Worm (Caenorhabditis elegans) whole organism, L1 larva: Measurements from ENCODE around the gene K12H4.6.
A peak's percentile ranks its signal among the peaks of the same experiment; 100 is the strongest.

Experiments used
- C04F5.9 ChIP-seq: sonication (generic microtip); optimal IDR thresholded peaks from 2 replicates; lab custom pipeline; 2016; ENCODE audit warnings: missing genetic modification characterization, missing compliant biosample characterization
- C16A3.4 ChIP-seq: fragments of 150-350 bp; optimal IDR thresholded peaks from 2 replicates; lab custom pipeline; 2014; ENCODE audit warnings: missing biosample characterization, missing genetic modification characterization
- C34B4.2 ChIP-seq: sonication (generic microtip); optimal IDR thresholded peaks from 2 replicates; lab custom pipeline; 2017; ENCODE audit warnings: mild to moderate bottlenecking, missing genetic modification characterization, missing compliant biosample characterization
- F16B12.6 ChIP-seq: fragments of 150-350 bp; optimal IDR thresholded peaks from 2 replicates; lab custom pipeline; 2014; ENCODE audit warnings: missing biosample characterization, missing genetic modification characterization
- Y116A8C.19 ChIP-seq: sonication (generic microtip); optimal IDR thresholded peaks from 2 replicates; lab custom pipeline; 2016; ENCODE audit warnings: missing compliant biosample characterization, missing genetic modification characterization, borderline replicate concordance
- aha-1 ChIP-seq: fragments of 150-350 bp; optimal IDR thresholded peaks from 2 replicates; lab custom pipeline; 2014; ENCODE audit warnings: missing biosample characterization, missing genetic modification characterization
- alr-1 ChIP-seq: fragments of 200-800 bp; sonication (Bioruptor generic); optimal IDR thresholded peaks from 2 replicates; lab custom pipeline; 2018; ENCODE audit warnings: borderline replicate concordance, mild to moderate bottlenecking, missing genetic modification characterization, missing compliant biosample characterization
- aly-2 ChIP-seq: fragments of 150-350 bp; optimal IDR thresholded peaks from 2 replicates; lab custom pipeline; 2014; ENCODE audit warnings: missing biosample characterization, missing genetic modification characterization
- blmp-1 ChIP-seq: fragments of 150-350 bp; optimal IDR thresholded peaks from 2 replicates; lab custom pipeline; 2014; ENCODE audit warnings: missing biosample characterization, missing genetic modification characterization
- ceh-8 ChIP-seq: fragments of 200-800 bp; sonication (Bioruptor generic); optimal IDR thresholded peaks from 2 replicates; lab custom pipeline; 2018; ENCODE audit warnings: mild to moderate bottlenecking, missing genetic modification characterization, moderate library complexity, missing compliant biosample characterization
- ceh-88 ChIP-seq: fragments of 200-800 bp; sonication (Bioruptor generic); IDR thresholded peaks from 2 replicates; pipeline ENCODE4 v1.3.6; 2022; ENCODE audit warnings: missing genetic modification characterization, missing compliant biosample characterization
- efl-1 ChIP-seq, 4 experiments: fragments of 150-350 bp; optimal IDR thresholded peaks in 3 of 4; peaks in 1 of 4; 1 replicate in 1 of 4; 2 replicates in 3 of 4; lab custom pipeline; 2014; ENCODE audit warnings: missing biosample characterization in 2 of 4, missing genetic modification characterization in 2 of 4, missing genetic modification reagents in 2 of 4
- efl-3 ChIP-seq: fragments of 200-800 bp; sonication (Bioruptor generic); optimal IDR thresholded peaks from 2 replicates; lab custom pipeline; 2018; ENCODE audit warnings: mild to moderate bottlenecking, missing genetic modification characterization, missing compliant biosample characterization
- elt-3 ChIP-seq, 6 experiments: fragments of 150-350 bp in 1 of 6; sonication (generic microtip); optimal IDR thresholded peaks; 2 replicates each; lab custom pipeline; 2017 to 2018; ENCODE audit warnings: missing biosample characterization in 6 of 6, missing genetic modification characterization in 6 of 6, inconsistent platforms in 1 of 6
- fkh-4 ChIP-seq: sonication (generic microtip); optimal IDR thresholded peaks from 2 replicates; lab custom pipeline; 2016; ENCODE audit warnings: missing compliant biosample characterization, missing genetic modification characterization, borderline replicate concordance
- fkh-8 ChIP-seq: sonication (generic microtip); optimal IDR thresholded peaks from 2 replicates; lab custom pipeline; 2016; ENCODE audit warnings: mild to moderate bottlenecking, missing genetic modification characterization, missing compliant biosample characterization
- grh-1 ChIP-seq: fragments of 200-800 bp; sonication (Bioruptor generic); IDR thresholded peaks from 2 replicates; pipeline ENCODE4 v1.3.6; 2022; ENCODE audit warnings: missing genetic modification reagents, missing genetic modification characterization, missing compliant biosample characterization
- hpl-2 ChIP-seq: fragments of 150-350 bp; optimal IDR thresholded peaks from 2 replicates; lab custom pipeline; 2014; ENCODE audit warnings: missing biosample characterization, missing genetic modification reagents, missing genetic modification characterization
- irx-1 ChIP-seq: sonication (generic microtip); optimal IDR thresholded peaks from 2 replicates; lab custom pipeline; 2016; ENCODE audit warnings: missing genetic modification characterization, missing compliant biosample characterization
- isw-1 ChIP-seq: fragments of 200-800 bp; sonication (Bioruptor generic); IDR thresholded peaks from 2 replicates; pipeline ENCODE4 v1.3.6; 2022; ENCODE audit warnings: missing genetic modification characterization, missing compliant biosample characterization
- lin-13 ChIP-seq: fragments of 150-350 bp; optimal IDR thresholded peaks from 2 replicates; lab custom pipeline; 2014; ENCODE audit warnings: missing biosample characterization, missing genetic modification reagents, missing genetic modification characterization
- lin-14 ChIP-seq: fragments of 200-800 bp; sonication (Bioruptor generic); optimal IDR thresholded peaks from 2 replicates; lab custom pipeline; 2018; ENCODE audit warnings: mild to moderate bottlenecking, missing genetic modification characterization, moderate library complexity, missing compliant biosample characterization
- lin-35 ChIP-seq, 2 experiments: fragments of 150-350 bp; optimal IDR thresholded peaks; 2 replicates each; lab custom pipeline; 2014; ENCODE audit warnings: missing biosample characterization in 2 of 2, missing genetic modification characterization in 2 of 2, missing genetic modification reagents in 2 of 2
- lin-39 ChIP-seq: fragments of 150-350 bp; optimal IDR thresholded peaks from 2 replicates; lab custom pipeline; 2014; ENCODE audit warnings: missing biosample characterization, missing genetic modification reagents, missing genetic modification characterization
- lsy-2 ChIP-seq, 2 experiments: fragments of 150-350 bp; optimal IDR thresholded peaks; 2 replicates each; lab custom pipeline; 2014; ENCODE audit warnings: missing biosample characterization in 2 of 2, missing genetic modification characterization in 2 of 2
- mdl-1 ChIP-seq, 2 experiments: fragments of 150-350 bp; optimal IDR thresholded peaks; 2 replicates each; lab custom pipeline; 2014 to 2017; ENCODE audit warnings: missing biosample characterization in 2 of 2, missing genetic modification characterization in 2 of 2, inconsistent platforms in 1 of 2
- mep-1 ChIP-seq: fragments of 150-350 bp; optimal IDR thresholded peaks from 2 replicates; lab custom pipeline; 2014; ENCODE audit warnings: missing biosample characterization, missing genetic modification characterization
- nhr-11 ChIP-seq: fragments of 150-350 bp; optimal IDR thresholded peaks from 2 replicates; lab custom pipeline; 2014; ENCODE audit warnings: missing biosample characterization, missing genetic modification characterization
- nhr-19 ChIP-seq: fragments of 200-800 bp; sonication (Bioruptor generic); conservative IDR thresholded peaks from 2 replicates; pipeline ENCODE4 v1.3.6; 2022; ENCODE audit warnings: missing genetic modification characterization, missing compliant biosample characterization
- nhr-20 ChIP-seq: sonication (generic microtip); optimal IDR thresholded peaks from 2 replicates; lab custom pipeline; 2016; ENCODE audit warnings: mild to moderate bottlenecking, missing genetic modification characterization, missing compliant biosample characterization
- nhr-28 ChIP-seq: fragments of 150-350 bp; optimal IDR thresholded peaks from 2 replicates; lab custom pipeline; 2014; ENCODE audit warnings: missing biosample characterization, missing genetic modification characterization
- nhr-47 ChIP-seq: sonication (generic microtip); optimal IDR thresholded peaks from 2 replicates; lab custom pipeline; 2016; ENCODE audit warnings: mild to moderate bottlenecking, missing genetic modification characterization, moderate library complexity, missing compliant biosample characterization
- nhr-77 ChIP-seq: fragments of 150-350 bp; optimal IDR thresholded peaks from 2 replicates; lab custom pipeline; 2014; ENCODE audit warnings: missing biosample characterization, missing genetic modification characterization
- nhr-85 ChIP-seq: sonication (generic microtip); peaks from one replicate; lab custom pipeline; 2016; ENCODE audit warnings: missing genetic modification characterization, inconsistent platforms, missing compliant biosample characterization
- nhr-90 ChIP-seq: sonication (generic microtip); optimal IDR thresholded peaks from 2 replicates; lab custom pipeline; 2016; ENCODE audit warnings: mild to moderate bottlenecking, missing genetic modification characterization, missing compliant biosample characterization; ENCODE audit not compliant: poor library complexity
- pqm-1 ChIP-seq: sonication (generic microtip); optimal IDR thresholded peaks from 3 replicates; lab custom pipeline; 2017; ENCODE audit warnings: missing biosample characterization, missing genetic modification characterization
- rnt-1 ChIP-seq: sonication (generic microtip); optimal IDR thresholded peaks from 2 replicates; lab custom pipeline; 2016; ENCODE audit warnings: mild to moderate bottlenecking, missing genetic modification characterization, moderate library complexity, missing compliant biosample characterization
- skn-1 ChIP-seq: fragments of 150-350 bp; optimal IDR thresholded peaks from 2 replicates; lab custom pipeline; 2014; ENCODE audit warnings: missing biosample characterization, missing genetic modification characterization
- sox-4 ChIP-seq: sonication (generic microtip); optimal IDR thresholded peaks from 2 replicates; lab custom pipeline; 2016; ENCODE audit warnings: missing genetic modification characterization, missing compliant biosample characterization
- sptf-1 ChIP-seq: fragments of 150-350 bp; optimal IDR thresholded peaks from 2 replicates; lab custom pipeline; 2014; ENCODE audit warnings: missing biosample characterization, missing genetic modification characterization
- swsn-7 ChIP-seq: sonication (generic microtip); optimal IDR thresholded peaks from 2 replicates; lab custom pipeline; 2016; ENCODE audit warnings: missing genetic modification characterization, missing compliant biosample characterization
- tbx-2 ChIP-seq: sonication (generic microtip); optimal IDR thresholded peaks from 2 replicates; lab custom pipeline; 2016; ENCODE audit warnings: missing genetic modification characterization, missing compliant biosample characterization
- unc-130 ChIP-seq: fragments of 150-350 bp; optimal IDR thresholded peaks from 2 replicates; lab custom pipeline; 2017; ENCODE audit warnings: missing biosample characterization, missing genetic modification characterization, inconsistent platforms
- unc-30 ChIP-seq: sonication (generic microtip); optimal IDR thresholded peaks from 2 replicates; lab custom pipeline; 2017; ENCODE audit warnings: missing biosample characterization, missing genetic modification characterization
- unc-62 ChIP-seq: fragments of 150-350 bp; optimal IDR thresholded peaks from 2 replicates; lab custom pipeline; 2014; ENCODE audit warnings: missing biosample characterization, missing genetic modification reagents, missing genetic modification characterization
- unc-98 ChIP-seq: fragments of 200-800 bp; sonication (Bioruptor generic); IDR thresholded peaks from 2 replicates; pipeline ENCODE4 v1.3.6; 2022; ENCODE audit warnings: missing genetic modification characterization, missing compliant biosample characterization
- xbp-1 ChIP-seq: sonication (generic microtip); optimal IDR thresholded peaks from 2 replicates; lab custom pipeline; 2016; ENCODE audit warnings: missing genetic modification characterization, missing compliant biosample characterization
- zag-1 ChIP-seq: fragments of 150-350 bp; optimal IDR thresholded peaks from 2 replicates; lab custom pipeline; 2014; ENCODE audit warnings: missing biosample characterization, missing genetic modification characterization
- zip-4 ChIP-seq: fragments of 200-800 bp; sonication (Bioruptor generic); optimal IDR thresholded peaks from 2 replicates; lab custom pipeline; 2018; ENCODE audit warnings: mild to moderate bottlenecking, missing genetic modification characterization, moderate library complexity, missing compliant biosample characterization
- ztf-11 ChIP-seq, 2 experiments: sonication (generic microtip); optimal IDR thresholded peaks; 2 replicates each; lab custom pipeline; 2016 to 2017; ENCODE audit warnings: missing genetic modification characterization in 2 of 2, missing biosample characterization in 1 of 2, missing compliant biosample characterization in 1 of 2
- ztf-4 ChIP-seq: fragments of 150-350 bp; optimal IDR thresholded peaks from 2 replicates; lab custom pipeline; 2014; ENCODE audit warnings: missing biosample characterization, missing genetic modification characterization

K12H4.6 gene

ce11 chrIII:8030963-8031362, 11.7 kb downstream of the K12H4.6 start, which contains the start of gene F44B9.9:
Gene F44B9.9, minus strand, starts transcription at chrIII:8031063.
- no peak for TF ChIP-seq lin-35 (GFP tag; optimal IDR thresholded peaks at IDR 0.05; lab: Kevin White, UChicago)
- TF ChIP-seq lin-13: no peak
- no peak for TF ChIP-seq nhr-28 (tag; lab: Kevin White, UChicago)

ce11 chrIII:8029487-8029886, 13.2 kb downstream of the K12H4.6 start, which contains the start of gene F44B9.8:
Gene F44B9.8, minus strand, starts transcription at chrIII:8029649.
- TF ChIP-seq skn-1: peak; percentile 35
- no peak for TF ChIP-seq aha-1 (tag; lab: Kevin White, UChicago)
- peak; percentile 13 for TF ChIP-seq fkh-8 (tag; lab: Kevin White, UChicago)
- TF ChIP-seq swsn-7 (tag; lab: Kevin White, UChicago): peak; percentile 67
- no peak for TF ChIP-seq isw-1 (GFP tag; lab: Robert Waterston, UW)
- TF ChIP-seq ceh-88 (GFP tag; lab: Robert Waterston, UW): no peak
- TF ChIP-seq irx-1 (tag; lab: Kevin White, UChicago): peak; percentile 3
- TF ChIP-seq lin-14 (GFP tag; lab: Kevin White, UChicago): peak; percentile 78
- peak; percentile 66 for TF ChIP-seq nhr-19 (GFP tag; lab: Robert Waterston, UW)
- TF ChIP-seq ztf-11 (tag; optimal IDR thresholded peaks at IDR 0.05; lab: Kevin White, UChicago): peak in 1 of 2 experiments; percentile 20
- peak; percentile 79 for TF ChIP-seq nhr-85 (tag; lab: Kevin White, UChicago)
- TF ChIP-seq F16B12.6 (tag; lab: Kevin White, UChicago): peak; percentile 29
- peak; percentile 73 for TF ChIP-seq unc-130 (tag; lab: Kevin White, UChicago)
- TF ChIP-seq tbx-2: peak; percentile 55
- TF ChIP-seq nhr-77 (tag; lab: Kevin White, UChicago): no peak
- TF ChIP-seq Y116A8C.19: no peak
- no peak for TF ChIP-seq sox-4 (tag; lab: Kevin White, UChicago)
- TF ChIP-seq nhr-11 (tag; lab: Kevin White, UChicago): no peak
- TF ChIP-seq unc-98 (GFP tag; lab: Robert Waterston, UW): no peak
- TF ChIP-seq C34B4.2 (tag; lab: Kevin White, UChicago): no peak
- no peak for TF ChIP-seq hpl-2
- TF ChIP-seq unc-62 (GFP tag; lab: Kevin White, UChicago): no peak
- TF ChIP-seq zag-1 (tag; lab: Kevin White, UChicago): no peak
- peak; percentile 76 to 80 for TF ChIP-seq lsy-2 (tag; optimal IDR thresholded peaks at IDR 0.05; lab: Kevin White, UChicago)
- no peak for TF ChIP-seq nhr-28 (tag; lab: Kevin White, UChicago)
- peak; percentile 50 for TF ChIP-seq nhr-47 (tag; lab: Kevin White, UChicago)
- TF ChIP-seq alr-1 (tag; lab: Kevin White, UChicago): no peak
- TF ChIP-seq lin-39 (tag; lab: Kevin White, UChicago): no peak
- TF ChIP-seq ztf-4: peak; percentile 12
- no peak for TF ChIP-seq efl-3 (GFP tag; lab: Kevin White, UChicago)
- peak; percentile 72 to 76 for TF ChIP-seq efl-1 (optimal IDR thresholded peaks at IDR 0.05; lab: Kevin White, UChicago)
- peak; percentile 73 to 95 for TF ChIP-seq efl-1 (GFP tag; optimal IDR thresholded peaks at IDR 0.05 in 1 of 2; lab: Kevin White, UChicago)
- TF ChIP-seq sptf-1 (tag; lab: Kevin White, UChicago): no peak
- peak; percentile 19 for TF ChIP-seq blmp-1
- TF ChIP-seq unc-30 (tag; lab: Kevin White, UChicago): no peak
- TF ChIP-seq grh-1 (GFP tag; lab: Robert Waterston, UW): peak; percentile 86
- TF ChIP-seq xbp-1 (tag; lab: Kevin White, UChicago): peak; percentile 69
- TF ChIP-seq lin-35 (GFP tag; optimal IDR thresholded peaks at IDR 0.05; lab: Kevin White, UChicago): peak; percentile 72 to 80
- TF ChIP-seq mep-1 (tag; lab: Kevin White, UChicago): peak; percentile 68
- peak in 1 of 2 experiments; percentile 32 for TF ChIP-seq mdl-1 (tag; optimal IDR thresholded peaks at IDR 0.05; lab: Kevin White, UChicago)
- no peak for TF ChIP-seq aly-2 (tag; lab: Kevin White, UChicago)
- no peak for TF ChIP-seq zip-4 (GFP tag; lab: Kevin White, UChicago)
- TF ChIP-seq C04F5.9: peak; percentile 7
- peak in 1 of 6 experiments; percentile 71 for TF ChIP-seq elt-3 (tag; optimal IDR thresholded peaks at IDR 0.05; lab: Kevin White, UChicago)
- peak; percentile 62 for TF ChIP-seq rnt-1
- TF ChIP-seq C16A3.4 (tag; lab: Kevin White, UChicago): peak; percentile 71
- no peak for TF ChIP-seq fkh-4 (tag; lab: Kevin White, UChicago)
- TF ChIP-seq nhr-20 (tag; lab: Kevin White, UChicago): peak; percentile 72
- TF ChIP-seq nhr-90: peak; percentile 55
- no peak for TF ChIP-seq ceh-8 (GFP tag; lab: Kevin White, UChicago)
- TF ChIP-seq pqm-1 (tag; lab: Kevin White, UChicago): no peak
